Worm (Caenorhabditis elegans): Measurements from ENCODE around the gene sru-2.

DNA sequence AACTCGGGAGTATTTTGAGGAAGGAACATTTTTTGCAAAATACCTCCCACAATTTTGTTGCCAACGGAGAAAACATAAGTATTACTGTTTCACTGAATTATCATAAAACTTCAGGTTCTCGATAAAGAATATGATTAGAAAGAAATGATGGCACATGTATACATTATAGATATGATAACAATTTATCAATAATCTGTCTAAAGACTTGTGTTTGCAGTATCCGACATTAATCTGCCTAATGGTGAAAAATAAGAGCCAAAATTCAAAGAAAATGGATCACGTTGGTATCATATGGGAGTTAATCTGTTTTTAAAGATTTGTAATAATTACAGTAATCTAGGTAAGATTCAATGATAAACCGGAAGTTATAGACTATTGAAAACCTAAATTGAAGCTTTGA, 34.6 kb downstream of the sru-2 start:
- TF ChIP-seq ets-4 (GFP tag; optimal IDR thresholded peaks at IDR 0.05) (no peak), hsf-1 (GFP tag; IDR thresholded peaks at IDR 0.05) (no peak)

All from whole organism, young adult.